Fruit fly (Drosophila melanogaster) whole organism, embryonic: Measurements from ENCODE around the gene Lsp1alpha.

Experiments
- Antp ChIP-seq: fragments of 200-800 bp; sonication (Bioruptor generic); optimal IDR thresholded peaks from 3 replicates; lab custom pipeline; 2016; ENCODE audit warnings: missing biosample characterization, missing genetic modification characterization
- Atf6 ChIP-seq: fragments of 200-800 bp; sonication (Bioruptor generic); IDR thresholded peaks from 2 replicates; pipeline ENCODE4 v1.3.6; 2022; ENCODE audit warnings: missing biosample characterization, missing genetic modification characterization
- CG11560 ChIP-seq: fragments of 200-800 bp; sonication (Bioruptor generic); IDR thresholded peaks from 3 replicates; pipeline ENCODE4 v1.3.6; 2022; ENCODE audit warnings: missing biosample characterization, missing genetic modification characterization
- CG13123 ChIP-seq: fragments of 200-800 bp; sonication (Bioruptor generic); optimal IDR thresholded peaks from 2 replicates; lab custom pipeline; 2016; ENCODE audit warnings: missing biosample characterization, missing genetic modification characterization
- CG13287 ChIP-seq: fragments of 200-800 bp; sonication (Bioruptor generic); IDR thresholded peaks from 2 replicates; pipeline ENCODE4 v1.3.6; 2022; ENCODE audit warnings: missing biosample characterization, missing genetic modification characterization; ENCODE audit not compliant: partially characterized antibody
- CG14014 ChIP-seq: fragments of 200-800 bp; sonication (Bioruptor generic); IDR thresholded peaks from 2 replicates; pipeline ENCODE4 v1.3.6; 2022; ENCODE audit warnings: missing biosample characterization, missing genetic modification characterization
- CG15514 ChIP-seq: fragments of 200-800 bp; sonication (Bioruptor generic); optimal IDR thresholded peaks from 3 replicates; lab custom pipeline; 2017; ENCODE audit warnings: missing biosample characterization, missing genetic modification characterization, mild to moderate bottlenecking, moderate library complexity, missing genetic modification reagents
- CG17328 ChIP-seq: fragments of 200-800 bp; sonication (Bioruptor generic); IDR thresholded peaks from 2 replicates; pipeline ENCODE4 v1.3.6; 2022; ENCODE audit warnings: missing biosample characterization, missing genetic modification characterization
- CG17361 ChIP-seq: fragments of 200-800 bp; sonication (Bioruptor generic); IDR thresholded peaks from 3 replicates; pipeline ENCODE4 v1.3.6; 2022; ENCODE audit warnings: missing biosample characterization, missing genetic modification characterization
- CG18619 ChIP-seq: fragments of 200-800 bp; sonication (Bioruptor generic); optimal IDR thresholded peaks from 3 replicates; lab custom pipeline; 2017; ENCODE audit warnings: missing biosample characterization, mild to moderate bottlenecking, missing genetic modification characterization
- CG2202 ChIP-seq: fragments of 200-800 bp; sonication (Bioruptor generic); optimal IDR thresholded peaks from 2 replicates; lab custom pipeline; 2018; ENCODE audit warnings: missing biosample characterization, mild to moderate bottlenecking, missing genetic modification characterization
- CG2712 ChIP-seq: fragments of 200-800 bp; optimal IDR thresholded peaks from 3 replicates; lab custom pipeline; 2019; ENCODE audit warnings: missing biosample characterization, mild to moderate bottlenecking, missing genetic modification characterization, moderate library complexity
- CG30403 ChIP-seq: fragments of 200-800 bp; sonication (Bioruptor generic); optimal IDR thresholded peaks from 3 replicates; lab custom pipeline; 2016; ENCODE audit warnings: missing biosample characterization, missing genetic modification characterization
- CG30431 ChIP-seq: fragments of 200-800 bp; sonication (Bioruptor generic); optimal IDR thresholded peaks from 2 replicates; lab custom pipeline; 2017; ENCODE audit warnings: missing biosample characterization, missing genetic modification characterization
- CG33557 ChIP-seq: fragments of 200-800 bp; sonication (Bioruptor generic); optimal IDR thresholded peaks from 2 replicates; lab custom pipeline; 2019; ENCODE audit warnings: missing biosample characterization, mild to moderate bottlenecking, missing genetic modification characterization, moderate library complexity
- CG6791 ChIP-seq: fragments of 200-800 bp; sonication (Bioruptor generic); IDR thresholded peaks from 3 replicates; pipeline ENCODE4 v1.3.6; 2022; ENCODE audit warnings: missing biosample characterization, missing genetic modification characterization; ENCODE audit not compliant: partially characterized antibody
- CG8359 ChIP-seq: fragments of 200-800 bp; sonication (Bioruptor generic); optimal IDR thresholded peaks from 2 replicates; lab custom pipeline; 2017; ENCODE audit warnings: missing biosample characterization, mild to moderate bottlenecking, missing genetic modification characterization, borderline replicate concordance
- CG8944 ChIP-seq: fragments of 200-800 bp; sonication (Bioruptor generic); optimal IDR thresholded peaks from 3 replicates; lab custom pipeline; 2016; ENCODE audit warnings: missing biosample characterization, missing genetic modification characterization
- CTCF ChIP-seq: fragments of 200-800 bp; sonication (Bioruptor generic); optimal IDR thresholded peaks from 2 replicates; lab custom pipeline; 2017; ENCODE audit warnings: missing biosample characterization, mild to moderate bottlenecking, missing genetic modification characterization, moderate library complexity
- CoRest ChIP-seq: fragments of 200-800 bp; sonication (Bioruptor generic); optimal IDR thresholded peaks from 3 replicates; lab custom pipeline; 2018; ENCODE audit warnings: missing biosample characterization, mild to moderate bottlenecking, missing genetic modification characterization, moderate library complexity
- Dfd ChIP-seq, 2 experiments: fragments of >200 bp; optimal IDR thresholded peaks; 2 replicates each; lab custom pipeline; 2017; ENCODE audit warnings: missing biosample characterization in 2 of 2, missing genetic modification characterization in 2 of 2
- Dll ChIP-seq: fragments of 200-800 bp; sonication (Bioruptor generic); IDR thresholded peaks from 4 replicates; pipeline ENCODE4 v1.3.6; 2022; ENCODE audit warnings: missing biosample characterization, missing genetic modification characterization; ENCODE audit not compliant: partially characterized antibody
- Dp ChIP-seq: fragments of 200-800 bp; sonication (Bioruptor generic); optimal IDR thresholded peaks from 2 replicates; lab custom pipeline; 2018; ENCODE audit warnings: missing biosample characterization, mild to moderate bottlenecking, missing genetic modification characterization, moderate library complexity
- Hr51 ChIP-seq, 2 experiments: fragments of 200-800 bp; sonication (Bioruptor generic); optimal IDR thresholded peaks; 2 replicates in 1 of 2; 3 replicates in 1 of 2; lab custom pipeline; 2016 to 2018; ENCODE audit warnings: missing biosample characterization in 2 of 2, missing genetic modification characterization in 2 of 2, mild to moderate bottlenecking in 1 of 2, moderate library complexity in 1 of 2
- Hsf ChIP-seq: fragments of 200-800 bp; sonication (Bioruptor generic); optimal IDR thresholded peaks from 3 replicates; lab custom pipeline; 2016; ENCODE audit warnings: missing biosample characterization, missing genetic modification characterization
- Neu2 ChIP-seq: fragments of 200-800 bp; sonication (Bioruptor generic); optimal IDR thresholded peaks from 3 replicates; lab custom pipeline; 2016; ENCODE audit warnings: missing biosample characterization, missing genetic modification characterization, borderline replicate concordance
- Oaz ChIP-seq: fragments of 200-800 bp; sonication (Bioruptor generic); IDR thresholded peaks from 2 replicates; pipeline ENCODE4 v1.3.6; 2022; ENCODE audit warnings: missing biosample characterization, missing genetic modification characterization
- Optix ChIP-seq: fragments of 200-800 bp; sonication (Bioruptor generic); IDR thresholded peaks from 3 replicates; pipeline ENCODE4 v1.3.6; 2022; ENCODE audit warnings: missing biosample characterization, missing genetic modification characterization
- Rx ChIP-seq: fragments of 200-800 bp; sonication (Bioruptor generic); IDR thresholded peaks from 2 replicates; pipeline ENCODE4 v1.3.6; 2022; ENCODE audit warnings: missing biosample characterization, missing genetic modification characterization
- Stat92E ChIP-seq, 3 experiments: fragments of >200 bp in 2 of 3; fragments of 200-800 bp in 1 of 3; sonication (Bioruptor generic) in 1 of 3; optimal IDR thresholded peaks; 2 replicates each; lab custom pipeline; 2017 to 2019; ENCODE audit warnings: missing biosample characterization in 3 of 3, missing genetic modification characterization in 3 of 3, mild to moderate bottlenecking in 1 of 3, moderate library complexity in 1 of 3
- Trl ChIP-seq, 3 experiments: fragments of >200 bp in 2 of 3; fragments of 200-800 bp in 1 of 3; sonication (Bioruptor generic) in 1 of 3; optimal IDR thresholded peaks; 2 replicates in 1 of 3; 3 replicates in 2 of 3; lab custom pipeline; 2016 to 2017; ENCODE audit warnings: missing biosample characterization in 1 of 3, missing genetic modification characterization in 1 of 3
- ab ChIP-seq: fragments of 200-800 bp; sonication (Bioruptor generic); optimal IDR thresholded peaks from 2 replicates; lab custom pipeline; 2016; ENCODE audit warnings: missing biosample characterization, missing genetic modification characterization
- bcd ChIP-seq: fragments of 200-800 bp; sonication (Bioruptor generic); optimal IDR thresholded peaks from 2 replicates; lab custom pipeline; 2017; ENCODE audit warnings: missing biosample characterization, mild to moderate bottlenecking, missing genetic modification characterization
- crc ChIP-seq: fragments of 200-800 bp; sonication (Bioruptor generic); optimal IDR thresholded peaks from 2 replicates; lab custom pipeline; 2016; ENCODE audit warnings: missing biosample characterization, missing genetic modification characterization
- esg ChIP-seq: fragments of 200-800 bp; sonication (Bioruptor generic); conservative IDR thresholded peaks from 2 replicates; pipeline ENCODE4 v1.3.6; 2022; ENCODE audit warnings: missing biosample characterization, missing genetic modification characterization
- eve ChIP-seq, 2 experiments: fragments of >200 bp; optimal IDR thresholded peaks; 2 replicates each; lab custom pipeline; 2017; ENCODE audit warnings: missing biosample characterization in 2 of 2, missing genetic modification characterization in 2 of 2
- fd3F ChIP-seq: fragments of 200-800 bp; sonication (Bioruptor generic); optimal IDR thresholded peaks from 2 replicates; lab custom pipeline; 2018; ENCODE audit warnings: missing biosample characterization, mild to moderate bottlenecking, missing genetic modification characterization, moderate library complexity
- h ChIP-seq: fragments of >200 bp; optimal IDR thresholded peaks from 2 replicates; lab custom pipeline; 2017
- hkb ChIP-seq, 2 experiments: fragments of 200-800 bp in 1 of 2; fragments of >200 bp in 1 of 2; sonication (Bioruptor generic) in 1 of 2; IDR thresholded peaks in 1 of 2; optimal IDR thresholded peaks in 1 of 2; 2 replicates each; pipeline versions ENCODE4 v1.3.6 to Lab custom; 2017 to 2022; ENCODE audit warnings: missing biosample characterization in 1 of 2, missing genetic modification characterization in 1 of 2
- nerfin-2 ChIP-seq: fragments of 200-800 bp; sonication (Bioruptor generic); IDR thresholded peaks from 2 replicates; pipeline ENCODE4 v1.3.6; 2022; ENCODE audit warnings: missing biosample characterization, missing genetic modification characterization; ENCODE audit not compliant: partially characterized antibody
- pho ChIP-seq: fragments of 200-800 bp; sonication (Bioruptor generic); optimal IDR thresholded peaks from 2 replicates; lab custom pipeline; 2016; ENCODE audit warnings: missing biosample characterization, missing genetic modification characterization
- ro ChIP-seq: fragments of 200-800 bp; sonication (Bioruptor generic); IDR thresholded peaks from 2 replicates; pipeline ENCODE4 v1.3.6; 2022; ENCODE audit warnings: missing biosample characterization, missing genetic modification characterization
- row ChIP-seq: fragments of 200-800 bp; sonication (Bioruptor generic); IDR thresholded peaks from 3 replicates; pipeline ENCODE4 v1.3.6; 2022; ENCODE audit warnings: missing biosample characterization, missing genetic modification characterization
- sd ChIP-seq: fragments of 200-800 bp; sonication (Bioruptor generic); optimal IDR thresholded peaks from 3 replicates; lab custom pipeline; 2018; ENCODE audit warnings: missing biosample characterization, mild to moderate bottlenecking, missing genetic modification characterization, moderate library complexity
- sisA ChIP-seq: fragments of 200-800 bp; sonication (Bioruptor generic); IDR thresholded peaks from 2 replicates; pipeline ENCODE4 v1.3.6; 2022; ENCODE audit warnings: missing biosample characterization, missing genetic modification characterization
- so ChIP-seq: fragments of 200-800 bp; sonication (Bioruptor generic); IDR thresholded peaks from 3 replicates; pipeline ENCODE4 v1.3.6; 2022; ENCODE audit warnings: missing biosample characterization, missing genetic modification characterization
- tll ChIP-seq, 2 experiments: fragments of 200-800 bp in 1 of 2; fragments of >200 bp in 1 of 2; sonication (Bioruptor generic) in 1 of 2; optimal IDR thresholded peaks; 2 replicates each; lab custom pipeline; 2017 to 2019; ENCODE audit warnings: missing biosample characterization in 2 of 2, missing genetic modification characterization in 2 of 2, mild to moderate bottlenecking in 1 of 2, moderate library complexity in 1 of 2
- vfl ChIP-seq: fragments of 200-800 bp; sonication (Bioruptor generic); optimal IDR thresholded peaks from 2 replicates; lab custom pipeline; 2016; ENCODE audit warnings: missing biosample characterization, missing genetic modification characterization
- zen2 ChIP-seq: fragments of 200-800 bp; sonication (Bioruptor generic); IDR thresholded peaks from 3 replicates; pipeline ENCODE4 v1.3.6; 2022; ENCODE audit warnings: missing biosample characterization, missing genetic modification characterization; ENCODE audit not compliant: partially characterized antibody
- zf30C ChIP-seq: fragments of 200-800 bp; sonication (Bioruptor generic); optimal IDR thresholded peaks from 3 replicates; lab custom pipeline; 2018; ENCODE audit warnings: missing biosample characterization, mild to moderate bottlenecking, missing genetic modification characterization
- zfh1 ChIP-seq: fragments of 200-800 bp; sonication (Bioruptor generic); IDR thresholded peaks from 3 replicates; pipeline ENCODE4 v1.3.6; 2022; ENCODE audit warnings: missing biosample characterization, missing genetic modification characterization

The Lsp1alpha gene

dm6 chrX:12447874-12448273, 42.2 kb upstream of the Lsp1alpha start (continued):
- TF ChIP-seq hkb (optimal IDR thresholded peaks at IDR 0.05; lab: Kevin White, UChicago), result no peak
- TF ChIP-seq hkb (GFP tag; IDR thresholded peaks at IDR 0.05; lab: Robert Waterston, UW), result peak; percentile 34
- no peak for TF ChIP-seq zfh1
- TF ChIP-seq Dp, result no peak
- TF ChIP-seq Hsf (GFP tag; lab: Kevin White, UChicago), result no peak
- TF ChIP-seq CG2202, result no peak
- TF ChIP-seq ro, result no peak
- no peak for TF ChIP-seq CG18619
- no peak for TF ChIP-seq CG13123 (GFP tag; lab: Kevin White, UChicago)
- no peak for TF ChIP-seq fd3F (GFP tag; lab: Kevin White, UChicago)
- TF ChIP-seq CG17361, result no peak
- TF ChIP-seq CoRest (tag; lab: Kevin White, UChicago), result peak; percentile 13
- TF ChIP-seq Trl (optimal IDR thresholded peaks at IDR 0.05; lab: Kevin White, UChicago), result no peak
- TF ChIP-seq Trl (GFP tag; optimal IDR thresholded peaks at IDR 0.05; lab: Kevin White, UChicago), result no peak
- peak; percentile 26 for TF ChIP-seq CG30403 (GFP tag; lab: Kevin White, UChicago)
- no peak for TF ChIP-seq ab (GFP tag; lab: Kevin White, UChicago)
- no peak for TF ChIP-seq tll (GFP tag; optimal IDR thresholded peaks at IDR 0.05; lab: Kevin White, UChicago)
- TF ChIP-seq Neu2, result no peak
- TF ChIP-seq Antp (GFP tag; lab: Kevin White, UChicago), result no peak
- TF ChIP-seq sd, result no peak
- TF ChIP-seq Rx (GFP tag; lab: Robert Waterston, UW), result no peak
- TF ChIP-seq CG6791 (GFP tag; lab: Robert Waterston, UW), result no peak
- TF ChIP-seq Optix (GFP tag; lab: Robert Waterston, UW), result no peak
- no peak for TF ChIP-seq Atf6 (GFP tag; lab: Robert Waterston, UW)
- no peak for TF ChIP-seq vfl (GFP tag; lab: Kevin White, UChicago)
- no peak for TF ChIP-seq crc (GFP tag; lab: Kevin White, UChicago)
- no peak for TF ChIP-seq h
- no peak for TF ChIP-seq CG8359 (GFP tag; lab: Kevin White, UChicago)
- TF ChIP-seq row, result no peak
- no peak for TF ChIP-seq Dll (GFP tag; lab: Robert Waterston, UW)
- TF ChIP-seq CG8944 (GFP tag; lab: Kevin White, UChicago), result no peak
- TF ChIP-seq so (GFP tag; lab: Robert Waterston, UW), result no peak
- no peak for TF ChIP-seq CG11560 (tag; lab: Robert Waterston, UW)
- no peak for TF ChIP-seq Dfd (GFP tag; optimal IDR thresholded peaks at IDR 0.05; lab: Kevin White, UChicago)
- TF ChIP-seq CG14014 (GFP tag; lab: Robert Waterston, UW), result no peak
- TF ChIP-seq esg (GFP tag; lab: Robert Waterston, UW), result no peak
- no peak for TF ChIP-seq sisA (GFP tag; lab: Robert Waterston, UW)
- TF ChIP-seq CG17328 (GFP tag; lab: Robert Waterston, UW), result no peak
- TF ChIP-seq CTCF (GFP tag; lab: Kevin White, UChicago), result no peak
- TF ChIP-seq Stat92E (GFP tag; optimal IDR thresholded peaks at IDR 0.05; lab: Kevin White, UChicago), result no peak
- TF ChIP-seq nerfin-2 (GFP tag; lab: Robert Waterston, UW), result no peak
- TF ChIP-seq CG33557 (GFP tag; lab: Kevin White, UChicago), result no peak
- no peak for TF ChIP-seq eve (GFP tag; optimal IDR thresholded peaks at IDR 0.05; lab: Kevin White, UChicago)
- no peak for TF ChIP-seq CG15514 (GFP tag; lab: Kevin White, UChicago)
- TF ChIP-seq Hr51 (GFP tag; optimal IDR thresholded peaks at IDR 0.05; lab: Kevin White, UChicago), result peak in 1 of 2 experiments; percentile 40
- no peak for TF ChIP-seq CG30431
- no peak for TF ChIP-seq zf30C (GFP tag; lab: Kevin White, UChicago)
- TF ChIP-seq bcd (GFP tag; lab: Kevin White, UChicago), result no peak
- TF ChIP-seq zen2 (GFP tag; lab: Robert Waterston, UW), result no peak
- TF ChIP-seq CG13287, result no peak
- no peak for TF ChIP-seq CG2712 (tag; lab: Kevin White, UChicago)
- no peak for TF ChIP-seq pho
- TF ChIP-seq Oaz, result no peak
